Worm (Caenorhabditis elegans) whole organism, early embryonic: ENCODE measurements around the gene hipr-1.

Experiments used
- B0310.2 ChIP-seq: sonication (generic microtip); optimal IDR thresholded peaks from 2 replicates; lab custom pipeline; 2016; ENCODE audit warnings: mild to moderate bottlenecking, missing genetic modification characterization, missing compliant biosample characterization
- F13C5.2 ChIP-seq: sonication (generic microtip); optimal IDR thresholded peaks from 2 replicates; lab custom pipeline; 2017; ENCODE audit warnings: mild to moderate bottlenecking, missing genetic modification characterization, inconsistent platforms, missing compliant biosample characterization
- ama-1 ChIP-seq: fragments of 150-350 bp; optimal IDR thresholded peaks from 2 replicates; lab custom pipeline; 2014
- ceh-36 ChIP-seq: sonication (generic microtip); optimal IDR thresholded peaks from 2 replicates; lab custom pipeline; 2016; ENCODE audit warnings: missing genetic modification characterization, inconsistent platforms, missing compliant biosample characterization
- ets-7 ChIP-seq: sonication (generic microtip); optimal IDR thresholded peaks from 2 replicates; lab custom pipeline; 2016; ENCODE audit warnings: missing genotype, missing genetic modification characterization, missing compliant biosample characterization
- flt-1 ChIP-seq: fragments of 200-800 bp; sonication (Bioruptor generic); IDR thresholded peaks from 2 replicates; pipeline ENCODE4 v1.3.6; 2022; ENCODE audit warnings: missing genetic modification characterization, missing compliant biosample characterization
- hmg-4 ChIP-seq: fragments of 200-800 bp; sonication (Bioruptor generic); optimal IDR thresholded peaks from 2 replicates; lab custom pipeline; 2018; ENCODE audit warnings: mild to moderate bottlenecking, missing genetic modification characterization, missing compliant biosample characterization
- pes-1 ChIP-seq: fragments of 200-800 bp; sonication (Bioruptor generic); IDR thresholded peaks from 2 replicates; pipeline ENCODE4 v1.3.6; 2022; ENCODE audit warnings: missing genetic modification reagents, missing genetic modification characterization, missing compliant biosample characterization
- tbx-37 ChIP-seq: fragments of 200-800 bp; sonication (Bioruptor generic); conservative IDR thresholded peaks from 2 replicates; pipeline ENCODE4 v1.3.6; 2022; ENCODE audit warnings: missing genetic modification reagents, missing genetic modification characterization, missing compliant biosample characterization
- tra-4 ChIP-seq: sonication (generic microtip); optimal IDR thresholded peaks from 2 replicates; lab custom pipeline; 2017; ENCODE audit warnings: missing genetic modification characterization, missing compliant biosample characterization

DNA sequence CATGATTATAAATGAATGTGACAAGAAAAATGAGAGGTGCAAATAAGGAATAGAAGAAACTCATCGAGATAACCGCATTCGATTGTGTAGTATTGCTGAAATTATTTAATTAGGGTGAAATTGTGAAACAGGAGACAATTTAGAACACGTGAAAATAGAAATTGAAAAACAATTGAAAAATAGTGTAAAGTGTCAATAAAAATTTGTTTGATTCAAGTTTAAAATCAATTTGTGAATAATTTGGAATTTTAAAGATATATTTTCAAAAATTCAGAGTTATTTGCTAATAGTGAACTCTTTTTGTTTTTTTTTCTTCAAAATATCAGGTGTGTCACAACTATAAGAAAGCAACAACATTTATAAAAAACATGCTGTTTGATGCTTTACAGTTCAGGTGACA, 11.3 kb downstream of the hipr-1 start, which contains the start of gene ZK370.4:
- TF ChIP-seq ama-1 (lab: Kevin White, UChicago) (no peak), pes-1 (GFP tag; lab: Robert Waterston, UW) (no peak), flt-1 (GFP tag; lab: Robert Waterston, UW) (no peak), ets-7 (tag; lab: Kevin White, UChicago) (no peak), tra-4 (tag; lab: Kevin White, UChicago) (no peak), F13C5.2 (tag; lab: Kevin White, UChicago) (no peak), ceh-36 (no peak), hmg-4 (GFP tag; lab: Kevin White, UChicago) (no peak), B0310.2 (tag; lab: Kevin White, UChicago) (no peak), tbx-37 (no peak)
